Worm (Caenorhabditis elegans) whole organism, L4 larva: ENCODE data around the gene Y45G5AM.3.

Source experiments
- dve-1 ChIP-seq: sonication (generic microtip); optimal IDR thresholded peaks from 2 replicates; lab custom pipeline; 2017; ENCODE audit warnings: antibody characterized with exemption, mild to moderate bottlenecking, missing genetic modification characterization, missing compliant biosample characterization; ENCODE audit not compliant: insufficient read depth
- nhr-76 ChIP-seq: fragments of 150-350 bp; optimal IDR thresholded peaks from 2 replicates; lab custom pipeline; 2014; ENCODE audit warnings: missing biosample characterization, missing genetic modification characterization
- nhr-77 ChIP-seq: fragments of 150-350 bp; optimal IDR thresholded peaks from 2 replicates; lab custom pipeline; 2014; ENCODE audit warnings: missing biosample characterization, missing genetic modification characterization

DNA sequence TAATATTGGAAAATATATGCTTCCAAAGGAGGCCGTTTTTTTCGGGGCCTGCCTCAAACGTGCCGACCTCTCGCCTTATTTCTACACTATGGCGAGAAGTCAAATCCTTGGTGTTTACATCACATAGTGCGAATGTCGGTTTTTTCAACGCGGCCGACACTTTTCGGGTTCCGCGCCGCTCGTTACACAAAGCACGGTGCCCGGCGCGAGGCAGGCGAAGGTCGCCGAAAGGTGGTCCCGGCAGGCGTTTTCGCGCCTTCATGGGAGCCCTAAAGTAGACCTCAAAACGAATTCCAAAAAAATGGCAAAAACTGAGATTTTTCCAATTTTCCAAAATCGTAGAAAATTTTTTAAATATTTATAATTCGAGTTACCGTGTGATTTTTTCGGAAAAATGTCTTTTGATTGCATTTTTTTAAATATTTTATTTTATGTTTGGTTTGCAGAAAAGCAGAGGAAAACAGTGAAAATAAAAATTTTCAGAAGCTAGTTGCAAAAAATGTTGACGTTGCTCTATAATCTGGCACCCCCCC, 38.7 kb upstream of the Y45G5AM.3 start, which contains the start of gene T05B4.12:
- TF ChIP-seq nhr-77 (tag; lab: Kevin White, UChicago) (no peak), nhr-76 (tag; lab: Kevin White, UChicago) (no peak), dve-1 (tag; lab: Kevin White, UChicago) (no peak)
